Worm (Caenorhabditis elegans): ENCODE measurements around the gene nhr-170.

Gene nhr-170

DNA sequence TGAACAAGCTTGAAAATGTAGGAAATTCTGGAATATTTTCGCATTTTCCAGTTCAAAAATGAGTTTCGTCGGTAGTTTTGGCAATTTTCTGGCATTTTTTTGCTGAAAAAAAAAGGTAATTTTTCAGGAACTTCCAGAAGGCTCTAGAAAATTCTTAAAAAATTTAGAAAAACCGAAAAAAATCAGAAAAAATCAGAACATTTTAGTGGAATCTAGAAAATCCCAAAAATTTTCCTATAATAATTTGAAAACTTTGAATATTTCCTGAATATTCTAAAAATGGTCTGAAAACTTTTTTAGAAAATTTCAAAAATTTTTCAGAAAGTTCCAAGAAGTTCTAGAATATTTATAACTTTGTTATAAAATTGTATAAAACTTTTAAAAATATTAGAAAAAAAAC lies 13.9 kb downstream of the nhr-170 start, which contains the start of gene Y17D7B.3:
TSS of gene Y17D7B.3 (minus strand) at position 101 of the 400 bp plus-strand sequence.
- no peak for TF ChIP-seq ref-2 (tag; optimal IDR thresholded peaks at IDR 0.05)
- TF ChIP-seq ceh-19 (GFP tag; optimal IDR thresholded peaks at IDR 0.05) = no peak
- no peak for TF ChIP-seq sox-2 (GFP tag; IDR thresholded peaks at IDR 0.05)
- TF ChIP-seq hlh-15 (tag; optimal IDR thresholded peaks at IDR 0.05) = no peak
- no peak for TF ChIP-seq K02D7.2 (tag; optimal IDR thresholded peaks at IDR 0.05)
- no peak for TF ChIP-seq lin-11 (tag; optimal IDR thresholded peaks at IDR 0.05)
- TF ChIP-seq ama-1 (optimal IDR thresholded peaks at IDR 0.05) = no peak
- TF ChIP-seq mec-3 (tag; optimal IDR thresholded peaks at IDR 0.05; ENCODE audit: borderline replicate concordance) = no peak
- no peak for TF ChIP-seq dve-1 (tag; optimal IDR thresholded peaks at IDR 0.05)
- no peak for TF ChIP-seq F13H6.1 (tag; optimal IDR thresholded peaks at IDR 0.05)
- TF ChIP-seq C38D4.7 (GFP tag; optimal IDR thresholded peaks at IDR 0.05) = no peak
- TF ChIP-seq pros-1 (tag; optimal IDR thresholded peaks at IDR 0.05) = no peak
- TF ChIP-seq che-1 (tag; optimal IDR thresholded peaks at IDR 0.05) = no peak
- TF ChIP-seq unc-3 (GFP tag; conservative IDR thresholded peaks at IDR 0.05) = no peak
- no peak for TF ChIP-seq unc-3 (tag; optimal IDR thresholded peaks at IDR 0.05)
- no peak for TF ChIP-seq zip-5 (tag; optimal IDR thresholded peaks at IDR 0.05)
- TF ChIP-seq dmd-4 (tag; optimal IDR thresholded peaks at IDR 0.05; ENCODE audit: borderline replicate concordance) = no peak
- no peak for TF ChIP-seq ceh-6 (GFP tag; optimal IDR thresholded peaks at IDR 0.05)
- TF ChIP-seq lim-6 (tag; optimal IDR thresholded peaks at IDR 0.05) = no peak
- TF ChIP-seq ceh-30 (tag; optimal IDR thresholded peaks at IDR 0.05) = no peak

DNA sequence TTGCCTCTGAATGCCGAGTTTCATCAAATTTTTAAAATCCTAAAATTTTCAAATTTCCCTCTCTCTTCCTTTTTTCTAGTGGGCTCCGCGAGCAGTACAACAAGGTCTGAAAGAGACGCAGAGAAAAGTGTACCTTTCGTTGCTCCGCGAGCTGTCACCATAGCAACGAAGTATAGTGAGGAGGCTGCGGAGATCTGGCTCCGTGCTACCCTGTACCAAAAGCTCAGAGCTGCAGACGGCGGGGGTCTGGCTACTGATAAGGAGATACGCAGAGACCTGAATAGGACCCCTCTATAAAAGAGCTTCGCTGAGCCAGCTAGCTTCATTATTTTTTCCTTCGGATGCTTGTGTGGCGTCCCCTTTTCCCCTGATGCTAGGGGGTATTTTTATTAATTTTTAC lies 17.2 kb downstream of the nhr-170 start, which contains the start of gene Y17D7B.10:
TSS of gene Y17D7B.10 (plus strand) at position 243 of the 400 bp plus-strand sequence.
- no peak for TF ChIP-seq nhr-11 (tag; optimal IDR thresholded peaks at IDR 0.05)
- TF ChIP-seq tbx-7 (tag; optimal IDR thresholded peaks at IDR 0.05) = no peak
- no peak for TF ChIP-seq ceh-9 (tag; optimal IDR thresholded peaks at IDR 0.05)
- no peak for TF ChIP-seq elt-4 (tag; optimal IDR thresholded peaks at IDR 0.05)
- no peak for TF ChIP-seq C38D4.7 (GFP tag; optimal IDR thresholded peaks at IDR 0.05)
- TF ChIP-seq F13H6.1 (tag; optimal IDR thresholded peaks at IDR 0.05) = no peak
- TF ChIP-seq unc-55 (GFP tag; optimal IDR thresholded peaks at IDR 0.05) = no peak
- TF ChIP-seq ceh-30 (tag; optimal IDR thresholded peaks at IDR 0.05) = no peak
- no peak for TF ChIP-seq dve-1 (tag; optimal IDR thresholded peaks at IDR 0.05)
- no peak for TF ChIP-seq hlh-13 (GFP tag; optimal IDR thresholded peaks at IDR 0.05)
- TF ChIP-seq mec-3 (tag; optimal IDR thresholded peaks at IDR 0.05; ENCODE audit: borderline replicate concordance) = no peak
- no peak for TF ChIP-seq pax-1 (tag; optimal IDR thresholded peaks at IDR 0.05)
- TF ChIP-seq fax-1 (tag; optimal IDR thresholded peaks at IDR 0.05) = no peak
- TF ChIP-seq ceh-31 (tag; optimal IDR thresholded peaks at IDR 0.05) = no peak

- TF ChIP-seq elt-2 (tag; optimal IDR thresholded peaks at IDR 0.05) = no peak
- no peak for TF ChIP-seq ama-1 (optimal IDR thresholded peaks at IDR 0.05)
- TF ChIP-seq hlh-30 (tag; optimal IDR thresholded peaks at IDR 0.05; ENCODE audit: insufficient read depth) = no peak
Observed at ce11 chrV:18782747-18783146, 17.9 kb downstream of the nhr-170 start.

DNA sequence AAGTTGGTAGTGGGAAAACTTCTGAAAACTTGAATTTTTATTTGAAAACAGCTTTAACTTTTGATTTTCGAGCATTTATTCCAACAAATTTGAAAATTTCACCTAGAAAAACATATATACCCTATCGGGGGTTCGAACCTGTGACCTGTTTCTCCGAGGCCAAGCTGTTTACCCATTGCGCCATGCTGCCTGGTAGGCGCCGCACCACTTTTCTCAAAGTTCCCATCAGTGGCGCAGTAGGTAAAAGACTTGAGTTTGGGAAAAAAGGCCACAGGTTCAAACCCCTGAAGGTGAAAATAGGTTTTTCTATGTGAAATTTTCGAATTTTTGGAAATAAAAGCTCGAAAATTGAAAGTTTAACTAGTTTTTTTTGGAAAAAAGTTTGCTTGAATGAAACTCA lies 20.0 kb downstream of the nhr-170 start:
- TF ChIP-seq sox-4 (tag; optimal IDR thresholded peaks at IDR 0.05) = no peak
- no peak for TF ChIP-seq hlh-6 (tag; optimal IDR thresholded peaks at IDR 0.05)
- no peak for TF ChIP-seq ceh-19 (GFP tag; optimal IDR thresholded peaks at IDR 0.05)
- TF ChIP-seq ceh-45 (GFP tag; IDR thresholded peaks at IDR 0.05) = no peak
- no peak for TF ChIP-seq lin-11 (tag; optimal IDR thresholded peaks at IDR 0.05)
- TF ChIP-seq unc-42 (tag; optimal IDR thresholded peaks at IDR 0.05) = no peak
- TF ChIP-seq odd-2 (tag; optimal IDR thresholded peaks at IDR 0.05) = no peak
- no peak for TF ChIP-seq K02D7.2 (tag; optimal IDR thresholded peaks at IDR 0.05)
- no peak for TF ChIP-seq C08G9.2 (tag; optimal IDR thresholded peaks at IDR 0.05)
- TF ChIP-seq unc-86 (tag; optimal IDR thresholded peaks at IDR 0.05) = no peak
- TF ChIP-seq ceh-9 (tag; optimal IDR thresholded peaks at IDR 0.05) = no peak
- no peak for TF ChIP-seq tbx-2 (tag; optimal IDR thresholded peaks at IDR 0.05)
- TF ChIP-seq pat-9 (tag; optimal IDR thresholded peaks at IDR 0.05) = no peak
- no peak for TF ChIP-seq ztf-16 (tag; optimal IDR thresholded peaks at IDR 0.05)
- no peak for TF ChIP-seq ceh-31 (tag; optimal IDR thresholded peaks at IDR 0.05)
- no peak for TF ChIP-seq hlh-30 (tag; optimal IDR thresholded peaks at IDR 0.05; ENCODE audit: insufficient read depth)
- TF ChIP-seq ceh-30 (tag; optimal IDR thresholded peaks at IDR 0.05) = no peak
- TF ChIP-seq dmd-4 (tag; optimal IDR thresholded peaks at IDR 0.05; ENCODE audit: borderline replicate concordance) = no peak
- TF ChIP-seq sdc-2 (tag; optimal IDR thresholded peaks at IDR 0.05) = no peak
- no peak for TF ChIP-seq ahr-1 (tag; optimal IDR thresholded peaks at IDR 0.05)
